Fruit fly (Drosophila melanogaster): ENCODE results near the gene ex.
A peak's percentile ranks its signal among the peaks of the same experiment; 100 is the strongest.

Gene ex

dm6 chr2L:412931-413330 lies 18.1 kb upstream of the ex start (continued):
- TF ChIP-seq CG7839 (tag; optimal IDR thresholded peaks at IDR 0.05) (no peak), CG32532 (GFP tag; IDR thresholded peaks at IDR 0.05) (peak; percentile 35; the same call in 1 of the 2 replicates), Pdp1 (GFP tag; optimal IDR thresholded peaks at IDR 0.05) (peak in 1 of 2 experiments; percentile 14), dysf (GFP tag; IDR thresholded peaks at IDR 0.05) (0 out of 3 replicates have a peak, but pooled peaks have one; percentile 48), HLH54F (GFP tag; optimal IDR thresholded peaks at IDR 0.05) (no peak), Six4 (GFP tag; optimal IDR thresholded peaks at IDR 0.05) (no peak), CG11560 (tag; IDR thresholded peaks at IDR 0.05) (no peak), CG11456 (GFP tag; IDR thresholded peaks at IDR 0.05) (no peak), CG31224 (GFP tag; IDR thresholded peaks at IDR 0.05) (no peak), D19A (tag; optimal IDR thresholded peaks at IDR 0.05) (no peak), schlank (tag; optimal IDR thresholded peaks at IDR 0.05) (peak; percentile 21), CG13296 (GFP tag; optimal IDR thresholded peaks at IDR 0.05) (peak; percentile 54), CG9215 (GFP tag; IDR thresholded peaks at IDR 0.05) (peak; percentile 56), run (tag; optimal IDR thresholded peaks at IDR 0.05) (no peak), CG18599 (GFP tag; optimal IDR thresholded peaks at IDR 0.05) (peak; percentile 78), CG11695 (GFP tag; IDR thresholded peaks at IDR 0.05) (0 out of 3 replicates have a peak, but pooled peaks have one; percentile 21), CG17829 (tag; optimal IDR thresholded peaks at IDR 0.05) (peak; percentile 3), slp2 (GFP tag; optimal IDR thresholded peaks at IDR 0.05) (no peak), z (GFP tag; IDR thresholded peaks at IDR 0.05) (no peak), lola (GFP tag; optimal IDR thresholded peaks at IDR 0.05) (no peak), CG7271 (tag; optimal IDR thresholded peaks at IDR 0.05) (no peak), mam (GFP tag; optimal IDR thresholded peaks at IDR 0.05) (peak; percentile 41), Sox100B (GFP tag; optimal IDR thresholded peaks at IDR 0.05) (no peak), CG10321 (GFP tag; IDR thresholded peaks at IDR 0.05) (no peak), tgo (GFP tag; IDR thresholded peaks at IDR 0.05) (no peak), CG11247 (GFP tag; IDR thresholded peaks at IDR 0.05) (peak; percentile 44; the same call in 1 of the 2 replicates), Taf1 (GFP tag; IDR thresholded peaks at IDR 0.05) (no peak), ATbp (GFP tag; optimal IDR thresholded peaks at IDR 0.05) (no peak), nom (GFP tag; optimal IDR thresholded peaks at IDR 0.05) (no peak), crp (GFP tag; optimal IDR thresholded peaks at IDR 0.05) (no peak), grau (tag; optimal IDR thresholded peaks at IDR 0.05) (peak; percentile 92), sens (GFP tag) (no peak), CG10267 (tag; optimal IDR thresholded peaks at IDR 0.05) (no peak), Sry-δ (GFP tag; optimal IDR thresholded peaks at IDR 0.05) (no peak), row (GFP tag; IDR thresholded peaks at IDR 0.05) (peak; percentile 66), lilli (GFP tag; optimal IDR thresholded peaks at IDR 0.05) (peak; percentile 30), klu (GFP tag; IDR thresholded peaks at IDR 0.05) (no peak), Ptx1 (GFP tag; IDR thresholded peaks at IDR 0.05) (peak; percentile 41; the same call in 1 of the 2 replicates), Atf6 (GFP tag; IDR thresholded peaks at IDR 0.05) (peak; percentile 44; the same call in 1 of the 2 replicates), cg (GFP tag; optimal IDR thresholded peaks at IDR 0.05) (no peak), exex (tag; optimal IDR thresholded peaks at IDR 0.05) (peak; percentile 22), Xbp1 (GFP tag; optimal IDR thresholded peaks at IDR 0.05) (no peak), CG12104 (GFP tag; optimal IDR thresholded peaks at IDR 0.05) (no peak), CG1024 (GFP tag; IDR thresholded peaks at IDR 0.05) (no peak), CG10543 (GFP tag; optimal IDR thresholded peaks at IDR 0.05) (peak; percentile 54), CG12155 (GFP tag; optimal IDR thresholded peaks at IDR 0.05) (peak; percentile 24), CG30403 (GFP tag; optimal IDR thresholded peaks at IDR 0.05) (peak; percentile 24), ranshi (GFP tag; IDR thresholded peaks at IDR 0.05) (no peak), ash1 (GFP tag; optimal IDR thresholded peaks at IDR 0.05) (no peak), gsb-n (tag; optimal IDR thresholded peaks at IDR 0.05) (no peak), HmgZ (tag; optimal IDR thresholded peaks at IDR 0.05) (peak; percentile 14)
